Fruit fly (Drosophila melanogaster): ENCODE results near the gene Glyp.

DNA sequence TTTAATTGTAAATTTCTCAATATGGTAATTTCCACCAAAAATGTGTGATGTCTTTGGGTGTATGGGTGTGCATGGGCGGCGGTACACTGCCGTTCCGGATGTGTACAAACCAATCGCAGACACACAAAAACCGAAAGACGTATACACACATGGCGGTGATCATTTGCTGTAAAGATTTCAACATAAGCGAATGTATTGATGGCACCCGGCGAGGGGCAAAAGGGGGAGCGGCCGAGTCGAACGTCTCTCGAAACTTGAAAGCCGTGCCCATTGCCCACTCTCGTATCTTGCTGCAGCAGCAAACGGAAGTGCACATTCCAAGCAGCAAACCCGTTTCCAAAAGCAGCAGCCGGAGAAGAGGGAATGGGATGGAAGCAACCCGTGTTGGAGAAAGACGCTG is 31.7 kb downstream of the Glyp start:
- TF ChIP-seq tj (GFP tag; optimal IDR thresholded peaks at IDR 0.05) (no peak), kay (GFP tag; ENCODE audit: borderline replicate concordance) (no peak), CG33017 (tag; optimal IDR thresholded peaks at IDR 0.05) (no peak), toe (GFP tag; optimal IDR thresholded peaks at IDR 0.05) (no peak), pad (GFP tag; optimal IDR thresholded peaks at IDR 0.05) (no peak), CG5204 (GFP tag; optimal IDR thresholded peaks at IDR 0.05) (no peak), CG7045 (GFP tag; optimal IDR thresholded peaks at IDR 0.05) (no peak), CG7101 (tag; optimal IDR thresholded peaks at IDR 0.05) (no peak), Crg-1 (GFP tag; optimal IDR thresholded peaks at IDR 0.05) (no peak), cnc (optimal IDR thresholded peaks at IDR 0.05) (no peak)
